Worm (Caenorhabditis elegans): ENCODE results near the gene M04C3.1.

Gene M04C3.1

DNA sequence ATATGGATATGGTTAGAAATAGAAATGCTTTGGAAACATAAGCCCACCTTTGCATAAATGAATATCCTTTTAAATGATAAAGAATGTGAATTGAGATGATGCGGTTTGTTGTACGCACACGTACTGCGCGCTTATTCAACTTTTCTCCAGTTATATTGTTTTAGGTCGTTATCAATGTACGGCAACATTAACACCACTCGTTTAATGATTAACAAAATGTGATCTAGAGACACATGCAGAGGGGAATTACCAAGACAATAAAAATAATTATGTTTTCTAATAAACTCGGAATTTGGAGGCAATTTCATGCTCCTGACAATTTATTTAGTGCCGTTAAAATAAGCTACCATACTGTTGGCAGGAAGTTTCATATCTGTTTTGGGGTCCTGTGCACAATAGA lies at the start of gene M04C3.1:
Gene M04C3.1 (minus strand): TSS at position 164 of the 400 bp plus-strand sequence.
- TF ChIP-seq ceh-45 (GFP tag; IDR thresholded peaks at IDR 0.05) (no peak), fkh-10 (GFP tag; optimal IDR thresholded peaks at IDR 0.05) (no peak), ref-2 (tag; optimal IDR thresholded peaks at IDR 0.05) (no peak), pros-1 (tag; optimal IDR thresholded peaks at IDR 0.05) (no peak), ceh-31 (tag; optimal IDR thresholded peaks at IDR 0.05) (no peak), Y22D7AL.16 (tag; optimal IDR thresholded peaks at IDR 0.05) (no peak), dve-1 (tag; optimal IDR thresholded peaks at IDR 0.05) (no peak), ceh-30 (tag; optimal IDR thresholded peaks at IDR 0.05) (no peak)

DNA sequence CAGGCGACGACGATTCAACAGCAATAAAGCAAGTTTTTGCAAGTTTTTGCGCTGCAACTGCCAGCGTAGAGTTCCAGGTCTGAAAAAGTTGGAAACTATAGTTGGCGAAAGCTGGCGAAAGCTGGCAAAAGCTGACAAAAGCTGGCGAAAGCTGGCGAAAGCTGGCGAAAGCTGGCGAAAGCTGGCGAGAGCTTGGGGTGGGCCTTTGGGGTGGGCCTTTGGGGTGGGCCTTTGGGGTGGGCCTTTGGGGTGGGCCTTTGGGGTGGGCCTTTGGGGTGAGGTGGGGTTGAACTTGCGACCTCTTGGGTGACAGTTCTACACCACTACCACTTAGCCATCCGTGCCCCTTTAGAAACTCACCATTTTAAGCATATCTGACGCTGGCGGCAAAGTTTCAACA lies 49.7 kb upstream of the M04C3.1 start:
- no peak for TF ChIP-seq hlh-8 (tag; optimal IDR thresholded peaks at IDR 0.05)
- TF ChIP-seq tbx-2 (tag; optimal IDR thresholded peaks at IDR 0.05): no peak
- no peak for TF ChIP-seq pqm-1 (tag; optimal IDR thresholded peaks at IDR 0.05)
- no peak for TF ChIP-seq gmeb-2 (tag; optimal IDR thresholded peaks at IDR 0.05)
- no peak for TF ChIP-seq pha-2 (tag; optimal IDR thresholded peaks at IDR 0.05)
- TF ChIP-seq ahr-1 (tag; optimal IDR thresholded peaks at IDR 0.05): no peak
- no peak for TF ChIP-seq ceh-30 (tag; optimal IDR thresholded peaks at IDR 0.05)
- no peak for TF ChIP-seq sox-2 (GFP tag; IDR thresholded peaks at IDR 0.05)
- TF ChIP-seq ceh-6 (GFP tag; optimal IDR thresholded peaks at IDR 0.05): no peak
- TF ChIP-seq pax-1 (tag; optimal IDR thresholded peaks at IDR 0.05): no peak
- TF ChIP-seq ceh-2 (tag; optimal IDR thresholded peaks at IDR 0.05): no peak
- no peak for TF ChIP-seq C08G9.2 (tag; optimal IDR thresholded peaks at IDR 0.05)
- no peak for TF ChIP-seq dve-1 (tag; optimal IDR thresholded peaks at IDR 0.05)

DNA sequence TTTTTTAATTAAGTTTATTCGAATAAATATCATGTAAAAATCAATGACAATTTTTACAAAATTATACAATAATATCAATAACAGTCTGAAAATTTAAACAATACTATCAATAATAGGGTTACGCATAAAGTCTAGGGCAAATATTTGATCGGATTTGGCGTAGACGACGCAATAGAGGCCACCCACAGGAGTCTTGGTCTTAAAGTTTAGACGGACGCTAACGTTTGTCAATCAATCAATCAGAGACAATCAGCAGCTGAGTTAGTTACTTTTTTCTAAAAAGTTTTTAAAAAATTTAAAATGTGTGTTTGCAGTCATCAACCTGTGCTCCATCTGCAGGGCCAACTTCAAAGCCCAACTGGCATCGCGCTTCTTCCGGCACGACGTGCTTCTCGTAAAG lies 45.9 kb upstream of the M04C3.1 start, which contains the start of gene Y43F8B.29:
Gene Y43F8B.29 (plus strand): TSS at position 301 of the 400 bp plus-strand sequence.
- TF ChIP-seq unc-3 (GFP tag; conservative IDR thresholded peaks at IDR 0.05) (no peak), unc-3 (tag; optimal IDR thresholded peaks at IDR 0.05) (no peak), rnt-1 (tag; optimal IDR thresholded peaks at IDR 0.05) (no peak), elt-2 (tag; optimal IDR thresholded peaks at IDR 0.05) (no peak)

DNA sequence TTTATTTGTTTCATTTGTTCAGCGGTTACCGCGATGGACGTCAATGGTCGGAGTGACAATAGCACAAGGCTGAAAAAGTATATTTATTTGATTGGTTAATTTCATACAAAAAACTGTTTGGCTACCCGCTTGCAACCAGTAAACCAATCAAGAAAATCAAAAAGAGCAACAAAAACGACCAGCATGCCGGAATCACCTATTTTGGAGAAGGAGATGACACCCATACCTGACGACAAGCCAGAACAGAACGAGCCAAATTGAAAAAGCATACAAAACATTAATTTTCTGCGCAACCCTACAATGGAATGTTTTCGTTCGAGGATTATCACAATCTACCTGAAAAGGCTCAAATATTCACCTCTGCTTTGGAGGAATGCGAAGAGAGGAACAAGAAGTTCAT lies 45.1 kb upstream of the M04C3.1 start, which contains the start of gene Y43F8B.7:
Gene Y43F8B.7 (plus strand): TSS at position 301 of the 400 bp plus-strand sequence.
- TF ChIP-seq gmeb-2 (tag; optimal IDR thresholded peaks at IDR 0.05): no peak
- TF ChIP-seq dve-1 (tag; optimal IDR thresholded peaks at IDR 0.05): no peak
- no peak for TF ChIP-seq ceh-18 (tag; optimal IDR thresholded peaks at IDR 0.05)
- no peak for TF ChIP-seq K09A11.1 (tag; optimal IDR thresholded peaks at IDR 0.05; ENCODE audit: insufficient read depth)
- no peak for TF ChIP-seq ceh-9 (tag; optimal IDR thresholded peaks at IDR 0.05)
- TF ChIP-seq nfya-1 (tag; optimal IDR thresholded peaks at IDR 0.05): no peak
- no peak for TF ChIP-seq che-1 (tag; optimal IDR thresholded peaks at IDR 0.05)
- TF ChIP-seq ref-2 (tag; optimal IDR thresholded peaks at IDR 0.05): no peak
- TF ChIP-seq F13H6.1 (tag; optimal IDR thresholded peaks at IDR 0.05): no peak
- TF ChIP-seq ama-1 (optimal IDR thresholded peaks at IDR 0.05): no peak
- no peak for TF ChIP-seq tbx-7 (tag; optimal IDR thresholded peaks at IDR 0.05)
- TF ChIP-seq C08G9.2 (tag; optimal IDR thresholded peaks at IDR 0.05): no peak
- TF ChIP-seq hlh-8 (tag; optimal IDR thresholded peaks at IDR 0.05): no peak
- no peak for TF ChIP-seq odd-2 (tag; optimal IDR thresholded peaks at IDR 0.05)

DNA sequence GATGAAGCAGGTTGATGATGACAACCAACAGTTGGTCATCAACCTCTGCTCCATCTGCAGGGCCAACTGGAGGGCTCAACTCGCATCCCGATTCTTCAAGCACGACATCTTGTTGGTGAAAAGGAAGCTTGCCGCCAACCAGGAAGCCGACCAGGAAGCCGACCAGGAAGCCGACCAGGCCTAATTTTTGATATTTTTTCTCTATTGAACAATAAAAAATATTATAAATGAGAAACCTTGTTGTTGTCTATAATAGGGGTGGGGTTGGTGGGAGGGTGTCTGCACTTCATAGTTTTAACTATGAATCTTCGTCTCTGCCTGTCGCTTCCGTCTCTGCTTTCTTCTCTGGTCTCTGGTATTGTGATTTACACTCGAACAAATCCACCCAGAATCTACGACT lies 40.3 kb upstream of the M04C3.1 start, which contains the start of gene Y43F8B.18:
Gene Y43F8B.18 (plus strand): TSS at position 301 of the 400 bp plus-strand sequence.
- no peak for TF ChIP-seq ceh-30 (tag; optimal IDR thresholded peaks at IDR 0.05)
- TF ChIP-seq nhr-11 (tag; optimal IDR thresholded peaks at IDR 0.05): no peak
- no peak for TF ChIP-seq gmeb-2 (tag; optimal IDR thresholded peaks at IDR 0.05)
- TF ChIP-seq hlh-8 (tag; optimal IDR thresholded peaks at IDR 0.05): no peak
- no peak for TF ChIP-seq madf-2 (tag; optimal IDR thresholded peaks at IDR 0.05)
- TF ChIP-seq nfya-1 (tag; optimal IDR thresholded peaks at IDR 0.05): no peak
- no peak for TF ChIP-seq sox-2 (GFP tag; IDR thresholded peaks at IDR 0.05)
